Fruit fly (Drosophila melanogaster) whole organism, embryonic: ENCODE data around the gene CG31638.
A peak's percentile ranks its signal among the peaks of the same experiment; 100 is the strongest.

ENCODE experiments used
- Bgb ChIP-seq: fragments of 200-800 bp; sonication (Bioruptor generic); IDR thresholded peaks from 2 replicates; pipeline ENCODE4 v1.3.6; 2022; ENCODE audit warnings: missing biosample characterization, missing genetic modification characterization; ENCODE audit not compliant: partially characterized antibody
- CG10267 ChIP-seq: fragments of 200-800 bp; sonication (Bioruptor generic); optimal IDR thresholded peaks from 2 replicates; lab custom pipeline; 2018; ENCODE audit warnings: missing biosample characterization, mild to moderate bottlenecking, missing genetic modification characterization, moderate library complexity
- CG11696 ChIP-seq: fragments of 200-800 bp; sonication (Bioruptor generic); IDR thresholded peaks from 2 replicates; pipeline ENCODE4 v1.3.6; 2022; ENCODE audit warnings: missing biosample characterization, missing genetic modification characterization
- CG12769 ChIP-seq: fragments of 200-800 bp; sonication (Bioruptor generic); optimal IDR thresholded peaks from 2 replicates; lab custom pipeline; 2019; ENCODE audit warnings: missing biosample characterization, mild to moderate bottlenecking, missing genetic modification characterization, moderate library complexity
- CG15073 ChIP-seq: fragments of 200-800 bp; sonication (Bioruptor generic); optimal IDR thresholded peaks from 2 replicates; lab custom pipeline; 2016; ENCODE audit warnings: missing biosample characterization, missing genetic modification characterization
- CG2712 ChIP-seq: fragments of 200-800 bp; optimal IDR thresholded peaks from 3 replicates; lab custom pipeline; 2019; ENCODE audit warnings: missing biosample characterization, mild to moderate bottlenecking, missing genetic modification characterization, moderate library complexity
- CG31441 ChIP-seq: fragments of 200-800 bp; sonication (Bioruptor generic); IDR thresholded peaks from 2 replicates; pipeline ENCODE4 v1.3.6; 2022; ENCODE audit warnings: missing biosample characterization, missing genetic modification characterization
- CG3847 ChIP-seq: fragments of 200-800 bp; sonication (Bioruptor generic); IDR thresholded peaks from 2 replicates; pipeline ENCODE4 v1.3.6; 2022; ENCODE audit warnings: missing biosample characterization, missing genetic modification characterization
- CG6175 ChIP-seq: fragments of 200-800 bp; sonication (Bioruptor generic); IDR thresholded peaks from 3 replicates; pipeline ENCODE4 v1.3.6; 2022; ENCODE audit warnings: missing biosample characterization, missing genetic modification characterization
- CG6791 ChIP-seq: fragments of 200-800 bp; sonication (Bioruptor generic); IDR thresholded peaks from 3 replicates; pipeline ENCODE4 v1.3.6; 2022; ENCODE audit warnings: missing biosample characterization, missing genetic modification characterization; ENCODE audit not compliant: partially characterized antibody
- CG7745 ChIP-seq: fragments of 200-800 bp; sonication (Bioruptor generic); optimal IDR thresholded peaks from 2 replicates; lab custom pipeline; 2018; ENCODE audit warnings: missing biosample characterization, mild to moderate bottlenecking, missing genetic modification characterization, moderate library complexity
- CG8290 ChIP-seq, 3 experiments: fragments of 200-800 bp; sonication (Bioruptor generic); optimal IDR thresholded peaks; 2 replicates each; lab custom pipeline; 2016 to 2019; ENCODE audit warnings: missing biosample characterization in 3 of 3, missing genetic modification characterization in 3 of 3, mild to moderate bottlenecking in 2 of 3, moderate library complexity in 1 of 3
- CG9215 ChIP-seq: fragments of 200-800 bp; sonication (Bioruptor generic); IDR thresholded peaks from 2 replicates; pipeline ENCODE4 v1.3.6; 2022; ENCODE audit warnings: missing biosample characterization, missing genetic modification characterization
- CG9797 ChIP-seq: fragments of 200-800 bp; sonication (Bioruptor generic); optimal IDR thresholded peaks from 3 replicates; lab custom pipeline; 2018; ENCODE audit warnings: missing biosample characterization, mild to moderate bottlenecking, missing genetic modification characterization
- CHES-1-like ChIP-seq: fragments of 200-800 bp; sonication (Bioruptor generic); optimal IDR thresholded peaks from 2 replicates; lab custom pipeline; 2016; ENCODE audit warnings: missing biosample characterization, missing genetic modification characterization
- Dbx ChIP-seq: fragments of 200-800 bp; sonication (Bioruptor generic); IDR thresholded peaks from 3 replicates; pipeline ENCODE4 v1.3.6; 2022; ENCODE audit warnings: missing biosample characterization, missing genetic modification characterization
- Dref ChIP-seq: fragments of 200-800 bp; sonication (Bioruptor generic); IDR thresholded peaks from 2 replicates; pipeline ENCODE4 v1.3.6; 2022; ENCODE audit warnings: missing biosample characterization, missing genetic modification characterization
- Fer1 ChIP-seq: fragments of 200-800 bp; sonication (Bioruptor generic); optimal IDR thresholded peaks from 2 replicates; lab custom pipeline; 2017; ENCODE audit warnings: missing biosample characterization, mild to moderate bottlenecking, missing genetic modification characterization
- H2.0 ChIP-seq: fragments of 200-800 bp; sonication (Bioruptor generic); IDR thresholded peaks from 2 replicates; pipeline ENCODE4 v1.3.6; 2022; ENCODE audit warnings: missing biosample characterization, missing genetic modification characterization
- HLH54F ChIP-seq: fragments of 200-800 bp; sonication (Bioruptor generic); optimal IDR thresholded peaks from 3 replicates; lab custom pipeline; 2016; ENCODE audit warnings: missing biosample characterization, missing genetic modification characterization
- HLHmδ ChIP-seq: fragments of 200-800 bp; sonication (Bioruptor generic); optimal IDR thresholded peaks from 2 replicates; lab custom pipeline; 2018; ENCODE audit warnings: missing biosample characterization, mild to moderate bottlenecking, missing genetic modification characterization, moderate library complexity
- Lhr ChIP-seq: fragments of 200-800 bp; sonication (Bioruptor generic); optimal IDR thresholded peaks from 3 replicates; lab custom pipeline; 2017; ENCODE audit warnings: mild to moderate bottlenecking, missing biosample characterization, missing genetic modification reagents, missing genetic modification characterization
- Med ChIP-seq: fragments of 200-800 bp; sonication (Bioruptor generic); peaks from one replicate; lab custom pipeline; 2016; ENCODE audit warnings: missing biosample characterization, missing genetic modification characterization, mild to moderate bottlenecking, inconsistent platforms, moderate library complexity
- Opbp ChIP-seq: fragments of 200-800 bp; sonication (Bioruptor generic); IDR thresholded peaks from 3 replicates; pipeline ENCODE4 v1.3.6; 2022; ENCODE audit warnings: missing biosample characterization, missing genetic modification characterization; ENCODE audit not compliant: partially characterized antibody
- TFAM ChIP-seq: fragments of 200-800 bp; sonication (Bioruptor generic); optimal IDR thresholded peaks from 2 replicates; lab custom pipeline; 2017; ENCODE audit warnings: missing biosample characterization, missing genetic modification characterization, inconsistent platforms
- Taf1 ChIP-seq: fragments of 200-800 bp; sonication (Bioruptor generic); IDR thresholded peaks from 2 replicates; pipeline ENCODE4 v1.3.6; 2022; ENCODE audit warnings: missing biosample characterization, missing genetic modification characterization
- Trl ChIP-seq, 3 experiments: fragments of >200 bp in 2 of 3; fragments of 200-800 bp in 1 of 3; sonication (Bioruptor generic) in 1 of 3; optimal IDR thresholded peaks; 2 replicates in 1 of 3; 3 replicates in 2 of 3; lab custom pipeline; 2016 to 2017; ENCODE audit warnings: missing biosample characterization in 1 of 3, missing genetic modification characterization in 1 of 3
- Xbp1 ChIP-seq: fragments of 200-800 bp; sonication (Bioruptor generic); optimal IDR thresholded peaks from 3 replicates; lab custom pipeline; 2016; ENCODE audit warnings: missing biosample characterization, mild to moderate bottlenecking, missing genetic modification characterization
- Xrp1 ChIP-seq: fragments of 200-800 bp; sonication (Bioruptor generic); IDR thresholded peaks from 2 replicates; pipeline ENCODE4 v1.3.6; 2022; ENCODE audit warnings: missing biosample characterization, missing genetic modification characterization
- YL-1 ChIP-seq: fragments of 200-800 bp; sonication (Bioruptor generic); optimal IDR thresholded peaks from 3 replicates; lab custom pipeline; 2017; ENCODE audit warnings: missing biosample characterization, mild to moderate bottlenecking, missing genetic modification characterization
- bcd ChIP-seq: fragments of 200-800 bp; sonication (Bioruptor generic); optimal IDR thresholded peaks from 2 replicates; lab custom pipeline; 2017; ENCODE audit warnings: missing biosample characterization, mild to moderate bottlenecking, missing genetic modification characterization
- crp ChIP-seq, 2 experiments: fragments of 200-800 bp; sonication (Bioruptor generic); optimal IDR thresholded peaks; 2 replicates in 1 of 2; 3 replicates in 1 of 2; lab custom pipeline; 2017; ENCODE audit warnings: missing biosample characterization in 2 of 2, missing genetic modification characterization in 2 of 2, mild to moderate bottlenecking in 1 of 2, moderate library complexity in 1 of 2
- exex ChIP-seq: fragments of 200-800 bp; sonication (Bioruptor generic); optimal IDR thresholded peaks from 4 replicates; lab custom pipeline; 2018; ENCODE audit warnings: missing biosample characterization, mild to moderate bottlenecking, missing genetic modification characterization, moderate library complexity
- eyg ChIP-seq: fragments of 200-800 bp; sonication (Bioruptor generic); optimal IDR thresholded peaks from 3 replicates; lab custom pipeline; 2016; ENCODE audit warnings: missing biosample characterization, missing genetic modification characterization
- hth ChIP-seq: fragments of >200 bp; optimal IDR thresholded peaks from 2 replicates; lab custom pipeline; 2017; ENCODE audit warnings: inconsistent platforms
- klu ChIP-seq: fragments of 200-800 bp; sonication (Bioruptor generic); IDR thresholded peaks from 2 replicates; pipeline ENCODE4 v1.3.6; 2022; ENCODE audit warnings: missing biosample characterization, missing genetic modification characterization
- lab ChIP-seq: fragments of 200-800 bp; sonication (Bioruptor generic); optimal IDR thresholded peaks from 3 replicates; lab custom pipeline; 2017; ENCODE audit warnings: missing biosample characterization, missing genetic modification characterization, mild to moderate bottlenecking, moderate library complexity, missing genetic modification reagents
- prd ChIP-seq, 3 experiments: fragments of >200 bp in 2 of 3; fragments of 200-800 bp in 1 of 3; sonication (Bioruptor generic) in 1 of 3; optimal IDR thresholded peaks in 2 of 3; IDR thresholded peaks in 1 of 3; 2 replicates in 2 of 3; 3 replicates in 1 of 3; pipeline versions ENCODE4 v1.3.6 to Lab custom; 2017 to 2022; ENCODE audit warnings: missing biosample characterization in 1 of 3, missing genetic modification characterization in 1 of 3
- pzg ChIP-seq: fragments of 200-800 bp; sonication (Bioruptor generic); optimal IDR thresholded peaks from 3 replicates; lab custom pipeline; 2018; ENCODE audit warnings: missing biosample characterization, mild to moderate bottlenecking, missing genetic modification characterization, moderate library complexity
- sens ChIP-seq: fragments of 200-800 bp; sonication (Bioruptor generic); peaks from one replicate; lab custom pipeline; 2016; ENCODE audit warnings: missing biosample characterization, missing genetic modification characterization
- zfh2 ChIP-seq: fragments of 200-800 bp; sonication (Bioruptor generic); optimal IDR thresholded peaks from 2 replicates; lab custom pipeline; 2016; ENCODE audit warnings: missing biosample characterization, missing genetic modification characterization

CG31638 gene

DNA sequence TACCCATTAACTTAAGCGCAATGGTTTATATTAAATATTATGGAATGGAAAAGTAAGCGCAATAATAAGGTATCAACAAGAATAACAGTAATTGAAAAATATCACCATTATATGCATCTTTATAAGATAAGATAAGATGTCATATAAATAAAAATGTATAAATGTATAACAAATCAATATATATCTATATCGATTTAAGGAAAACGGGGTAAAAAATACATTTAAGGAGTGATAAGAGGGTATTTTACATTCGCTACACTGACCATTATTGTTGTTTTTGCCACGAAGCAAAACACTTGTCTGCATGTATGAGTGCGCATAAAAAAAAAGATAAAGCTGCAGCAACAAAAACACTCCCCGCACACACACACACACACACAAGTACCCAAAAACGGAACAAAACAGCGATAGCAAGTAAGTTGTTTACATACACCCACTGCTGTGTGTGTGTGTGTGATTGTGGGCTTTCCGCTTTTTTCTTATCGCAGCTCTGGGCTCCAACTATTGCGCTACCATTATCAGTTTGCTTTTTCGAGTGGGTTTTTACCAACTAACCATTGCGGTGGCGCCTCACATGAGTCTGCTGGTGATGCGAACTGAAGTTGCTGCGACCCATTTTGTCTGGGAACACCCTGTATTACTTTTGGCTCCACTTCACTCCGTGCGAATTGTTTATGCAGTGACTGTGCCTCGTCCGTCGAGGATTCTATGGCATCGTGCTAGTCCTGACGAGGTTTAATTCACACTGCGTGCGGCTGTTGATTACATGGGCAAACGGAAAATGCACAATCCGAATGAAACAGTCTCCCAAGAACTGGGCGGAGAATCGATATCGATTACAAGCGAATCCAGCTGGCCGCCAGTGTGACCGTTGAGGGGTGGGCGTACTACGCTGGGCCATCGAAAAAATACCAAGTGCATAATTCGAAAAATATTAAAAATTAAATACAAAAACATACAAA lies 17.5 kb upstream of the CG31638 start, which contains the start of gene mmy (continued):
- TF ChIP-seq Bgb (peak; percentile 56), bcd (GFP tag; lab: Kevin White, UChicago) (peak; percentile 61), CG7745 (no peak), zfh2 (GFP tag; lab: Kevin White, UChicago) (no peak), CG12769 (tag; lab: Kevin White, UChicago) (peak; percentile 60)

DNA sequence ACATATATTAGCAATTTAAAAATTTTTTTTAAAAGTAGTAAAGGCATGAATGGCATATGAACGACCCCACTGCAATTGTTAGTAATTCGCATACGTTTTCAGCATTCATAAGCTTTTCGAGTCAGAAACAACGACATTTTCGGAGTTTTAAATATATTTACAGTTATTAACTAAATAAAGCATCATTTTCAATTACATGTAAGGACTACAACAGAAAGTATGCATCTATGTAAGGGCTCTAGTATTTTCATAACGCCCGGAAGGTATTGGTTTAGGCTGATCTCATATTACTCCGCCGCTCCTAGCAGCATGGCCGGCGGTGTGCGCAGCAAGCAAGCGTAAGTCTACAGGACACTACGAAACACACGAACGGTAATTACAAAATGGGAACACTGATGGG lies 16.6 kb upstream of the CG31638 start:
- TF ChIP-seq hth (lab: Kevin White, UChicago) (no peak), Med (peak; percentile 35), HLH54F (no peak), Taf1 (GFP tag; lab: Robert Waterston, UW) (no peak), sens (GFP tag; lab: Kevin White, UChicago) (peak; percentile 83), prd (optimal IDR thresholded peaks at IDR 0.05; lab: Kevin White, UChicago) (no peak), prd (GFP tag; IDR thresholded peaks at IDR 0.05; lab: Robert Waterston, UW) (0 out of 3 replicates have a peak, but pooled peaks have one; percentile 8), CG11696 (peak; percentile 87), CG8290 (GFP tag; optimal IDR thresholded peaks at IDR 0.05; lab: Kevin White, UChicago) (no peak), CG8290 (tag; optimal IDR thresholded peaks at IDR 0.05; lab: Kevin White, UChicago) (no peak)

- TF ChIP-seq Xbp1 (no peak), exex (tag; lab: Kevin White, UChicago) (peak; percentile 74), Dref (GFP tag; lab: Robert Waterston, UW) (peak; percentile 25; the same call in 1 of the 2 replicates), CG15073 (GFP tag; lab: Kevin White, UChicago) (peak; percentile 66), Med (peak; percentile 21), TFAM (GFP tag; lab: Kevin White, UChicago) (no peak), Dbx (GFP tag; lab: Robert Waterston, UW) (0 out of 3 replicates have a peak, but pooled peaks have one; percentile 53)
Observed at dm6 chr2L:6474878-6475582, 15.8 kb upstream of the CG31638 start.

DNA sequence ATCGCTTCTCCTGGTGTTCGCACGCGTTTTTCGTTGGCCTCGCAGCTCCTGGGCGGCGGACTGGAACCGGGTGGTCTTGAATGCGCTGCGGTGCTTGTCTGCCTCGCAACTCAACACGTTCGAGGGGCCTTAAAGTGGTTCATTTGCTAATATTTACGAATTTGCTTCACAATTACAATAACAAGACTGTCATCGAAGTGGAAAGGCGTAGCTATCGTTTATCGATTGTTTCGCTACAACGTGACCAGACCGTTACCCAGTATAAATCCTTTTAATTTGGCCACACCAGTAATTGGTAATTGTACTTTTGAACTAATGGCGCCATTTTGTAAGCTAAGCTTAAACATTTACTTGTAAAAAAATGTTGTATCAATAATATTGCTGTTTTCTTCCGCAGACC lies 14.1 kb upstream of the CG31638 start, which contains the start of gene CG9536:
TSS of gene CG9536 (minus strand) at position 223 of the 400 bp plus-strand sequence.
- no peak for TF ChIP-seq Trl (optimal IDR thresholded peaks at IDR 0.05; lab: Kevin White, UChicago)
- no peak for TF ChIP-seq Trl (GFP tag; optimal IDR thresholded peaks at IDR 0.05; lab: Kevin White, UChicago)
- TF ChIP-seq CHES-1-like = no peak
- peak; percentile 87 for TF ChIP-seq Dref (GFP tag; lab: Robert Waterston, UW)
- peak; percentile 77 for TF ChIP-seq pzg (GFP tag; lab: Kevin White, UChicago)
- peak; percentile 38 for TF ChIP-seq CG10267
- TF ChIP-seq lab (GFP tag; lab: Kevin White, UChicago) = no peak
- TF ChIP-seq CG2712 (tag; lab: Kevin White, UChicago) = no peak
- no peak for TF ChIP-seq CG9215 (GFP tag; lab: Robert Waterston, UW)
- TF ChIP-seq Fer1 (GFP tag; lab: Kevin White, UChicago) = peak; percentile 8
- TF ChIP-seq CG31441 (GFP tag; lab: Robert Waterston, UW) = no peak
- no peak for TF ChIP-seq HLHmδ
- peak; percentile 82 for TF ChIP-seq YL-1 (GFP tag; lab: Kevin White, UChicago)
- peak in 1 of 2 experiments; percentile 3 for TF ChIP-seq crp (GFP tag; optimal IDR thresholded peaks at IDR 0.05; lab: Kevin White, UChicago)
- no peak for TF ChIP-seq H2.0 (GFP tag; lab: Robert Waterston, UW)
- peak; percentile 24; the same call in 1 of the 3 replicates for TF ChIP-seq CG6791 (GFP tag; lab: Robert Waterston, UW)
- TF ChIP-seq CG9797 (GFP tag; lab: Kevin White, UChicago) = peak; percentile 81
- TF ChIP-seq Opbp = peak; percentile 64; the same call in 2 of the 3 replicates
- TF ChIP-seq Xrp1 (GFP tag; lab: Robert Waterston, UW) = 0 out of 2 replicates have a peak, but pooled peaks have one; percentile 14
- no peak for TF ChIP-seq eyg (GFP tag; lab: Kevin White, UChicago)
- no peak for TF ChIP-seq CG6175 (GFP tag; lab: Robert Waterston, UW)
- TF ChIP-seq Lhr (GFP tag; lab: Kevin White, UChicago) = peak; percentile 4
- peak; percentile 30; the same call in 1 of the 2 replicates for TF ChIP-seq CG3847 (GFP tag; lab: Robert Waterston, UW)
- TF ChIP-seq klu (GFP tag; lab: Robert Waterston, UW) = no peak
